Worm (Caenorhabditis elegans): Measurements from ENCODE around the gene srx-13.

DNA sequence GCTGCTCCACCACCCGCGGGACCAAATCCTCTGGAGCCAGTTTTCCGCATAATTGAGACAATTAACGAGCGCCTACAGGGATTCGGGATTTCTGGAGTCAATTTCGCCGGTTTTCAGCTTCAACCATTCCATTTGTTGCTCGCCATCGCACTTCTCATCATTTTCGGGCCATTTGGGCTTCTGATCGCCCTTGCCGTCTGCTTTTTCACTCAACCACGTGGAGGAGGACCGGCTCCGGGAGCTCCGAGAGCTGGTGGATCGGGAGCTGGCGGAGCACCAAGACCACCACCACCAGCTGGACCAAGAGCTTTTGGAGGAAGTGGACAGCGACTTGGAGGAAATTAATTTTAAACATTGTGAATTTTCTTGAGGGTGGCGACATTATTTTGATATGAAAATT lies 22.3 kb downstream of the srx-13 start:
- TF ChIP-seq ama-1 (optimal IDR thresholded peaks at IDR 0.05) (no peak), flt-1 (GFP tag; IDR thresholded peaks at IDR 0.05) (no peak), sea-1 (GFP tag; conservative IDR thresholded peaks at IDR 0.05) (no peak), hmbx-1 (tag; optimal IDR thresholded peaks at IDR 0.05) (no peak), B0310.2 (tag; optimal IDR thresholded peaks at IDR 0.05) (no peak), F13C5.2 (tag; optimal IDR thresholded peaks at IDR 0.05) (no peak), tbx-11 (GFP tag; IDR thresholded peaks at IDR 0.05) (no peak), pes-1 (GFP tag; IDR thresholded peaks at IDR 0.05) (no peak), hmg-4 (GFP tag; optimal IDR thresholded peaks at IDR 0.05) (no peak), tra-4 (tag; optimal IDR thresholded peaks at IDR 0.05) (no peak), aly-1 (tag; optimal IDR thresholded peaks at IDR 0.05) (no peak), ceh-36 (tag; optimal IDR thresholded peaks at IDR 0.05) (no peak), scrt-1 (GFP tag; IDR thresholded peaks at IDR 0.05) (no peak)

All from whole organism, early embryonic.